Fruit fly (Drosophila melanogaster) whole organism, embryonic: ENCODE data around the gene CG10996.

ENCODE experiments used
- Atf-2 ChIP-seq: fragments of 200-800 bp; sonication (Bioruptor generic); optimal IDR thresholded peaks from 2 replicates; lab custom pipeline; 2016; ENCODE audit warnings: missing biosample characterization, missing genetic modification characterization
- Bdp1 ChIP-seq: fragments of 200-800 bp; sonication (Bioruptor generic); optimal IDR thresholded peaks from 3 replicates; lab custom pipeline; 2016; ENCODE audit warnings: missing biosample characterization, missing genetic modification characterization
- Bteb2 ChIP-seq: fragments of 200-800 bp; sonication (Bioruptor generic); optimal IDR thresholded peaks from 2 replicates; lab custom pipeline; 2016; ENCODE audit warnings: missing biosample characterization, missing genetic modification characterization
- CG12236 ChIP-seq: fragments of 200-800 bp; sonication (Bioruptor generic); optimal IDR thresholded peaks from 2 replicates; lab custom pipeline; 2016; ENCODE audit warnings: missing biosample characterization, missing genetic modification characterization
- CG12769 ChIP-seq: fragments of 200-800 bp; sonication (Bioruptor generic); optimal IDR thresholded peaks from 2 replicates; lab custom pipeline; 2019; ENCODE audit warnings: missing biosample characterization, mild to moderate bottlenecking, missing genetic modification characterization, moderate library complexity
- CG12942 ChIP-seq: fragments of 200-800 bp; sonication (Bioruptor generic); optimal IDR thresholded peaks from 3 replicates; lab custom pipeline; 2016; ENCODE audit warnings: missing biosample characterization, missing genetic modification characterization
- CG14441 ChIP-seq: fragments of 200-800 bp; sonication (Bioruptor generic); IDR thresholded peaks from 2 replicates; pipeline ENCODE4 v1.3.6; 2022; ENCODE audit warnings: missing biosample characterization, missing genetic modification characterization
- CG15601 ChIP-seq: fragments of 200-800 bp; sonication (Bioruptor generic); optimal IDR thresholded peaks from 3 replicates; lab custom pipeline; 2019; ENCODE audit warnings: missing biosample characterization, mild to moderate bottlenecking, missing genetic modification characterization, moderate library complexity
- CG17612 ChIP-seq: fragments of 200-800 bp; sonication (Bioruptor generic); IDR thresholded peaks from 2 replicates; pipeline ENCODE4 v1.3.6; 2022; ENCODE audit warnings: missing biosample characterization, missing genetic modification characterization
- CG2116 ChIP-seq: fragments of 200-800 bp; sonication (Bioruptor generic); optimal IDR thresholded peaks from 3 replicates; lab custom pipeline; 2018; ENCODE audit warnings: missing biosample characterization, mild to moderate bottlenecking, missing genetic modification characterization
- CG2202 ChIP-seq: fragments of 200-800 bp; sonication (Bioruptor generic); optimal IDR thresholded peaks from 2 replicates; lab custom pipeline; 2018; ENCODE audit warnings: missing biosample characterization, mild to moderate bottlenecking, missing genetic modification characterization
- CG31441 ChIP-seq: fragments of 200-800 bp; sonication (Bioruptor generic); IDR thresholded peaks from 2 replicates; pipeline ENCODE4 v1.3.6; 2022; ENCODE audit warnings: missing biosample characterization, missing genetic modification characterization
- CG3163 ChIP-seq: fragments of 200-800 bp; sonication (Bioruptor generic); optimal IDR thresholded peaks from 3 replicates; lab custom pipeline; 2016; ENCODE audit warnings: missing biosample characterization, missing genetic modification characterization
- CG3407 ChIP-seq: fragments of 200-800 bp; sonication (Bioruptor generic); optimal IDR thresholded peaks from 2 replicates; lab custom pipeline; 2018; ENCODE audit warnings: missing biosample characterization, mild to moderate bottlenecking, missing genetic modification characterization
- CG3726 ChIP-seq: fragments of 200-800 bp; sonication (Bioruptor generic); IDR thresholded peaks from 3 replicates; pipeline ENCODE4, ENCODE4 v1.3.6; 2022; ENCODE audit warnings: missing biosample characterization, missing genetic modification characterization
- CG4404 ChIP-seq: fragments of 200-800 bp; sonication (Bioruptor generic); IDR thresholded peaks from 2 replicates; pipeline ENCODE4 v1.3.6; 2022; ENCODE audit warnings: missing biosample characterization, missing genetic modification characterization
- CG4617 ChIP-seq: fragments of 200-800 bp; sonication (Bioruptor generic); optimal IDR thresholded peaks from 3 replicates; lab custom pipeline; 2016; ENCODE audit warnings: missing biosample characterization, missing genetic modification characterization, borderline replicate concordance
- CG4820 ChIP-seq: fragments of 200-800 bp; sonication (Bioruptor generic); optimal IDR thresholded peaks from 3 replicates; lab custom pipeline; 2016; ENCODE audit warnings: missing biosample characterization, missing genetic modification characterization
- CG6689 ChIP-seq: fragments of 200-800 bp; sonication (Bioruptor generic); IDR thresholded peaks from 2 replicates; pipeline ENCODE4 v1.3.6; 2022; ENCODE audit warnings: missing biosample characterization, missing genetic modification characterization
- CG8388 ChIP-seq: fragments of 200-800 bp; sonication (Bioruptor generic); optimal IDR thresholded peaks from 2 replicates; lab custom pipeline; 2019; ENCODE audit warnings: missing biosample characterization, mild to moderate bottlenecking, missing genetic modification characterization, moderate library complexity
- CG9876 ChIP-seq: fragments of 200-800 bp; sonication (Bioruptor generic); optimal IDR thresholded peaks from 2 replicates; lab custom pipeline; 2016; ENCODE audit warnings: missing biosample characterization, missing genetic modification characterization
- Dek ChIP-seq: fragments of 200-800 bp; sonication (Bioruptor generic); optimal IDR thresholded peaks from 3 replicates; lab custom pipeline; 2019; ENCODE audit warnings: missing biosample characterization, mild to moderate bottlenecking, missing genetic modification characterization, moderate library complexity
- Dref ChIP-seq: fragments of 200-800 bp; sonication (Bioruptor generic); IDR thresholded peaks from 2 replicates; pipeline ENCODE4 v1.3.6; 2022; ENCODE audit warnings: missing biosample characterization, missing genetic modification characterization
- Elba2 ChIP-seq: fragments of 200-800 bp; sonication (Bioruptor generic); optimal IDR thresholded peaks from 3 replicates; lab custom pipeline; 2016; ENCODE audit warnings: missing biosample characterization, missing genetic modification characterization
- Fer3 ChIP-seq: fragments of 200-800 bp; sonication (Bioruptor generic); optimal IDR thresholded peaks from 2 replicates; lab custom pipeline; 2018; ENCODE audit warnings: missing biosample characterization, mild to moderate bottlenecking, missing genetic modification characterization, moderate library complexity
- GATAe ChIP-seq: fragments of 200-800 bp; sonication (Bioruptor generic); conservative IDR thresholded peaks from 2 replicates; pipeline ENCODE4 v1.3.6; 2022; ENCODE audit warnings: missing biosample characterization, missing genetic modification characterization
- NC2β ChIP-seq: fragments of 200-800 bp; sonication (Bioruptor generic); optimal IDR thresholded peaks from 2 replicates; lab custom pipeline; 2016; ENCODE audit warnings: missing biosample characterization, missing genetic modification characterization
- Nf-YC ChIP-seq: fragments of 200-800 bp; optimal IDR thresholded peaks from 3 replicates; lab custom pipeline; 2019; ENCODE audit warnings: missing biosample characterization, mild to moderate bottlenecking, missing genetic modification characterization, moderate library complexity
- NfI ChIP-seq: fragments of 200-800 bp; sonication (Bioruptor generic); optimal IDR thresholded peaks from 3 replicates; lab custom pipeline; 2018; ENCODE audit warnings: missing biosample characterization, mild to moderate bottlenecking, missing genetic modification characterization, moderate library complexity
- Rx ChIP-seq: fragments of 200-800 bp; sonication (Bioruptor generic); IDR thresholded peaks from 2 replicates; pipeline ENCODE4 v1.3.6; 2022; ENCODE audit warnings: missing biosample characterization, missing genetic modification characterization
- Ssrp ChIP-seq: fragments of 200-800 bp; sonication (Bioruptor generic); optimal IDR thresholded peaks from 2 replicates; lab custom pipeline; 2018; ENCODE audit warnings: missing biosample characterization, mild to moderate bottlenecking, missing genetic modification characterization, moderate library complexity
- Stat92E ChIP-seq, 3 experiments: fragments of >200 bp in 2 of 3; fragments of 200-800 bp in 1 of 3; sonication (Bioruptor generic) in 1 of 3; optimal IDR thresholded peaks; 2 replicates each; lab custom pipeline; 2017 to 2019; ENCODE audit warnings: missing biosample characterization in 3 of 3, missing genetic modification characterization in 3 of 3, mild to moderate bottlenecking in 1 of 3, moderate library complexity in 1 of 3
- ash1 ChIP-seq: fragments of 200-800 bp; sonication (Bioruptor generic); optimal IDR thresholded peaks from 2 replicates; lab custom pipeline; 2018; ENCODE audit warnings: missing biosample characterization, mild to moderate bottlenecking, missing genetic modification characterization
- az2 ChIP-seq: fragments of 200-800 bp; sonication (Bioruptor generic); optimal IDR thresholded peaks from 3 replicates; lab custom pipeline; 2016; ENCODE audit warnings: missing biosample characterization, missing genetic modification characterization
- bigmax ChIP-seq: fragments of 200-800 bp; sonication (Bioruptor generic); optimal IDR thresholded peaks from 2 replicates; lab custom pipeline; 2018; ENCODE audit warnings: missing biosample characterization, mild to moderate bottlenecking, missing genetic modification characterization
- bowl ChIP-seq: fragments of 200-800 bp; sonication (Bioruptor generic); IDR thresholded peaks from 2 replicates; pipeline ENCODE4 v1.3.6; 2022; ENCODE audit warnings: missing biosample characterization, missing genetic modification characterization
- fd96Cb ChIP-seq: fragments of 200-800 bp; sonication (Bioruptor generic); optimal IDR thresholded peaks from 2 replicates; lab custom pipeline; 2018; ENCODE audit warnings: missing biosample characterization, mild to moderate bottlenecking, missing genetic modification characterization, moderate library complexity
- gt ChIP-seq: fragments of 200-800 bp; sonication (Bioruptor generic); IDR thresholded peaks from 2 replicates; pipeline ENCODE4 v1.3.6; 2022; ENCODE audit warnings: missing biosample characterization, missing genetic modification characterization
- ham ChIP-seq: fragments of 200-800 bp; sonication (Bioruptor generic); IDR thresholded peaks from 2 replicates; pipeline ENCODE4 v1.3.6; 2022; ENCODE audit warnings: missing biosample characterization, missing genetic modification characterization
- hbn ChIP-seq: fragments of 200-800 bp; sonication (Bioruptor generic); IDR thresholded peaks from 2 replicates; pipeline ENCODE4 v1.3.6; 2022; ENCODE audit warnings: missing biosample characterization, missing genetic modification characterization; ENCODE audit not compliant: partially characterized antibody
- lov ChIP-seq, 2 experiments: fragments of 200-800 bp in 1 of 2; fragments of >200 bp in 1 of 2; sonication (Bioruptor generic) in 1 of 2; IDR thresholded peaks in 1 of 2; optimal IDR thresholded peaks in 1 of 2; 2 replicates in 1 of 2; 3 replicates in 1 of 2; pipeline versions ENCODE4 v1.3.6 to Lab custom; 2017 to 2022; ENCODE audit warnings: missing biosample characterization in 1 of 2, missing genetic modification characterization in 1 of 2
- mirr ChIP-seq: fragments of 200-800 bp; sonication (Bioruptor generic); optimal IDR thresholded peaks from 3 replicates; lab custom pipeline; 2018; ENCODE audit warnings: missing biosample characterization, mild to moderate bottlenecking, missing genetic modification characterization
- schlank ChIP-seq: fragments of 200-800 bp; sonication (Bioruptor generic); optimal IDR thresholded peaks from 2 replicates; lab custom pipeline; 2018; ENCODE audit warnings: missing biosample characterization, mild to moderate bottlenecking, missing genetic modification characterization
- sd ChIP-seq: fragments of 200-800 bp; sonication (Bioruptor generic); optimal IDR thresholded peaks from 3 replicates; lab custom pipeline; 2018; ENCODE audit warnings: missing biosample characterization, mild to moderate bottlenecking, missing genetic modification characterization, moderate library complexity
- sr ChIP-seq: fragments of 200-800 bp; sonication (Bioruptor generic); IDR thresholded peaks from 3 replicates; pipeline ENCODE4 v1.3.6; 2022; ENCODE audit warnings: missing biosample characterization, missing genetic modification characterization
- tgo ChIP-seq: fragments of 200-800 bp; sonication (Bioruptor generic); IDR thresholded peaks from 3 replicates; pipeline ENCODE4 v1.3.6; 2022; ENCODE audit warnings: missing biosample characterization, missing genetic modification characterization
- trh ChIP-seq: fragments of 200-800 bp; sonication (Bioruptor generic); optimal IDR thresholded peaks from 2 replicates; lab custom pipeline; 2016; ENCODE audit warnings: missing biosample characterization, missing genetic modification characterization
- twi ChIP-seq: fragments of 200-800 bp; optimal IDR thresholded peaks from 2 replicates; lab custom pipeline; 2019; ENCODE audit warnings: missing biosample characterization, mild to moderate bottlenecking, missing genetic modification characterization, moderate library complexity
- zfh2 ChIP-seq: fragments of 200-800 bp; sonication (Bioruptor generic); optimal IDR thresholded peaks from 2 replicates; lab custom pipeline; 2016; ENCODE audit warnings: missing biosample characterization, missing genetic modification characterization

The CG10996 gene

DNA sequence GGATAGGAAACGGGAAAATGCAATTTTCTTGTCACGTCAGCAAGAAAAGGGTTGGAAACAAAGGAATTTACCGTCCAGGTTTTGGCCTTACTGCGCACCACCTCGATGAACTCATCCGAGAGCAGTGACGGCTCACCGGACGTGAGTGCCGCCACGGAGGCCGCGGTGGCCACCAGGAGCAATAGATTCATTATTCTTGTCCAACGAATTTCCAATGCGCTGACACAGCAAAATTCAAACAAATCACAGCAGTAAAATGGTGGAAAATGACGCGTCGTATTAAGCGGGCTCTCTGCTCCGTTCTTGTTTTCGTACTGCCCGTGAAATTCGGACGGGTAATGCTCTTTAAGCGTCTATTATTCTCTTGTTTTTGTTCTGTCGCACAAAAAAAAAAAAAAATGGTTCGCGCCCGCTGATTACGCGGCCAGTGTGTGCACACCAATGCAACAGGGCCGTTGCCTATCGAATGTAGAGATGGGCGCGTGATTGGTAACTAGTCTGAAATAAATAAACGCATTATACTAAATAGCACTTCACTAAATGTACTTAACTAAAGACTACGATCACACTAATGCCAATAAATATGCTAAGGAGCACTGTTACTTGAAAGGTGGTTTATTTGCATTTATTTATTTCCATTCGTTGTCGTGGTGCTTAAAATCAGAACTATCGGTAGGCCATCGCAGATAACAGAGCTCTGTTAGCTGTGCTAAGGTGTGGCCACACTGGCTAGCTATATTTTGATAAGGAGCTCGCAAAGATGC, 15.5 kb downstream of the CG10996 start, which contains the start of the genes CtsB and amrt (continued):
- TF ChIP-seq az2 (GFP tag; lab: Kevin White, UChicago) (peak; percentile 14), ham (no peak), CG3163 (GFP tag; lab: Kevin White, UChicago) (peak; percentile 88), CG4404 (GFP tag; lab: Robert Waterston, UW) (0 out of 2 replicates have a peak, but pooled peaks have one; percentile 17), hbn (peak; percentile 60), schlank (tag; lab: Kevin White, UChicago) (no peak), NC2β (GFP tag; lab: Kevin White, UChicago) (peak; percentile 1), Dek (tag; lab: Kevin White, UChicago) (peak; percentile 7), Elba2 (GFP tag; lab: Kevin White, UChicago) (no peak), lov (optimal IDR thresholded peaks at IDR 0.05; lab: Kevin White, UChicago) (no peak), lov (GFP tag; IDR thresholded peaks at IDR 0.05; lab: Robert Waterston, UW) (no peak), GATAe (GFP tag; lab: Robert Waterston, UW) (peak; percentile 61; the same call in 1 of the 2 replicates), Ssrp (tag; lab: Kevin White, UChicago) (peak; percentile 10), trh (no peak), Fer3 (tag; lab: Kevin White, UChicago) (peak; percentile 26), sr (GFP tag; lab: Robert Waterston, UW) (no peak), CG9876 (GFP tag; lab: Kevin White, UChicago) (peak; percentile 20), Nf-YC (tag; lab: Kevin White, UChicago) (peak; percentile 52), CG8388 (GFP tag; lab: Kevin White, UChicago) (peak; percentile 12), CG4617 (GFP tag; lab: Kevin White, UChicago) (peak; percentile 55), mirr (GFP tag; lab: Kevin White, UChicago) (no peak), CG6689 (GFP tag; lab: Robert Waterston, UW) (0 out of 2 replicates have a peak, but pooled peaks have one; percentile 7), CG31441 (GFP tag; lab: Robert Waterston, UW) (peak; percentile 33; the same call in 1 of the 2 replicates), Stat92E (GFP tag; optimal IDR thresholded peaks at IDR 0.05; lab: Kevin White, UChicago) (no peak), CG12769 (tag; lab: Kevin White, UChicago) (peak; percentile 59), Rx (GFP tag; lab: Robert Waterston, UW) (no peak), CG12942 (GFP tag; lab: Kevin White, UChicago) (peak; percentile 10), bigmax (GFP tag; lab: Kevin White, UChicago) (no peak), CG3726 (GFP tag; lab: Robert Waterston, UW) (no peak), CG14441 (GFP tag; lab: Robert Waterston, UW) (no peak), Atf-2 (GFP tag; lab: Kevin White, UChicago) (peak; percentile 41), CG17612 (GFP tag; lab: Robert Waterston, UW) (no peak), CG2202 (tag; lab: Kevin White, UChicago) (no peak), Bdp1 (GFP tag; lab: Kevin White, UChicago) (peak; percentile 0), CG12236 (GFP tag; lab: Kevin White, UChicago) (no peak), zfh2 (GFP tag; lab: Kevin White, UChicago) (peak; percentile 60), NfI (peak; percentile 44), twi (tag; lab: Kevin White, UChicago) (peak; percentile 34), Bteb2 (GFP tag; lab: Kevin White, UChicago) (peak; percentile 6), ash1 (no peak), bowl (GFP tag; lab: Robert Waterston, UW) (no peak), gt (no peak), CG2116 (peak; percentile 49), tgo (GFP tag; lab: Robert Waterston, UW) (0 out of 3 replicates have a peak, but pooled peaks have one; percentile 28), Dref (GFP tag; lab: Robert Waterston, UW) (peak; percentile 55), CG15601 (tag; lab: Kevin White, UChicago) (peak; percentile 9), CG4820 (GFP tag; lab: Kevin White, UChicago) (peak; percentile 2), fd96Cb (tag; lab: Kevin White, UChicago) (no peak), CG3407 (GFP tag; lab: Kevin White, UChicago) (no peak), sd (tag; lab: Kevin White, UChicago) (no peak)
